Worm (Caenorhabditis elegans): Measurements from ENCODE around the gene nhr-221.
"Not testable (repeated sequence)": the region's sequence is repeated elsewhere in the genome, so short reads cannot be mapped to it uniquely, and the experiment has no call there.

The nhr-221 gene

ce11 chrV:3509878-3510277 is 25.3 kb downstream of the nhr-221 start, which contains the start of gene str-228:
Gene str-228, plus strand, starts transcription at chrV:3510178.
- TF ChIP-seq dsc-1 (tag; optimal IDR thresholded peaks at IDR 0.05) (no peak), unc-62 (GFP tag; optimal IDR thresholded peaks at IDR 0.05) (no peak), ceh-63 (GFP tag; optimal IDR thresholded peaks at IDR 0.05) (no peak), sup-37 (GFP tag; optimal IDR thresholded peaks at IDR 0.05) (no peak), nhr-71 (tag; optimal IDR thresholded peaks at IDR 0.05) (no peak), C04F5.9 (tag; optimal IDR thresholded peaks at IDR 0.05) (no peak), nhr-237 (tag; optimal IDR thresholded peaks at IDR 0.05) (no peak), zag-1 (tag; optimal IDR thresholded peaks at IDR 0.05) (no peak), lin-35 (GFP tag; optimal IDR thresholded peaks at IDR 0.05) (no peak), elt-2 (tag; optimal IDR thresholded peaks at IDR 0.05) (no peak), ets-5 (GFP tag; IDR thresholded peaks at IDR 0.05) (no peak)

- TF ChIP-seq dpl-1 (GFP tag; optimal IDR thresholded peaks at IDR 0.05) (no peak), xbp-1 (tag; optimal IDR thresholded peaks at IDR 0.05) (no peak), ama-1 (optimal IDR thresholded peaks at IDR 0.05) (no peak), ceh-88 (GFP tag; IDR thresholded peaks at IDR 0.05) (no peak), unc-130 (tag; optimal IDR thresholded peaks at IDR 0.05) (no peak), C34B4.2 (tag; optimal IDR thresholded peaks at IDR 0.05) (no peak), hpl-2 (GFP tag; optimal IDR thresholded peaks at IDR 0.05) (no peak), aly-2 (tag; optimal IDR thresholded peaks at IDR 0.05) (no peak), unc-98 (GFP tag; IDR thresholded peaks at IDR 0.05) (no peak), zip-4 (GFP tag; optimal IDR thresholded peaks at IDR 0.05) (no peak), unc-30 (tag; optimal IDR thresholded peaks at IDR 0.05) (no peak), tbx-2 (tag; optimal IDR thresholded peaks at IDR 0.05) (no peak), fkh-4 (tag; optimal IDR thresholded peaks at IDR 0.05; ENCODE audit: borderline replicate concordance) (no peak), nhr-28 (tag; optimal IDR thresholded peaks at IDR 0.05) (no peak)
These were observed 27.5 kb downstream of the nhr-221 start, which contains the start of gene str-225 for ce11 chrV:3507691-3508090. Gene str-225, plus strand, starts transcription at chrV:3507822.

DNA sequence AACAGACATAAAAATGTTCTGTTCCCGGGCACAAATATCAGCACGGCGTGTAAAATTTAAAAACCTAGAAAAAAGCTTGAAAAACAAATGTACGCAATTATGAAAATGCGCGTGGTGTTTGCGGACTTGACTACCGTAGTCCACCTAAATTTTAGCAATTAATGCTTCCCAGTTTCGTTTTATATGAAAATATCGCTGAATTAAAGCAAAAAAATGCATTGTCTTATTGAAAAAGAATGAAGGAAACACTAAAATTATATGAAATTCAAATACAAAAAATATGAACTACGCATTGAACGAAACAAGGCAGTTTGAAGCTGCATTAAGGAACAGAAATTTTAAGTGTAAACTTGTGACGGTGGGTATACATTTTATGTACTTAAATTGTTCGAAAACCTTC is 28.9 kb downstream of the nhr-221 start, which contains the start of gene ugt-64:
Gene ugt-64, minus strand, starts transcription at position 101 of the 400 bp plus-strand sequence.
- not testable (repeated sequence) for TF ChIP-seq mdl-1 (tag; optimal IDR thresholded peaks at IDR 0.05); pag-3 (tag; optimal IDR thresholded peaks at IDR 0.05; ENCODE audit: borderline replicate concordance, insufficient read depth); C16A3.4 (tag; optimal IDR thresholded peaks at IDR 0.05)

- TF ChIP-seq dsc-1 (tag; optimal IDR thresholded peaks at IDR 0.05) (no peak), efl-3 (GFP tag; optimal IDR thresholded peaks at IDR 0.05) (no peak), hpl-2 (GFP tag; optimal IDR thresholded peaks at IDR 0.05) (no peak), pag-3 (tag; optimal IDR thresholded peaks at IDR 0.05; ENCODE audit: borderline replicate concordance, insufficient read depth) (no peak), lin-15B (tag; optimal IDR thresholded peaks at IDR 0.05) (no peak), nhr-90 (tag; optimal IDR thresholded peaks at IDR 0.05; ENCODE audit: poor library complexity) (peak; percentile 28), nhr-71 (tag; optimal IDR thresholded peaks at IDR 0.05) (no peak), ztf-11 (tag; optimal IDR thresholded peaks at IDR 0.05) (no peak), xbp-1 (tag; optimal IDR thresholded peaks at IDR 0.05) (no peak), ceh-90 (tag; optimal IDR thresholded peaks at IDR 0.05) (no peak), egl-27 (tag; optimal IDR thresholded peaks at IDR 0.05) (no peak), ama-1 (optimal IDR thresholded peaks at IDR 0.05) (no peak), mef-2 (tag; optimal IDR thresholded peaks at IDR 0.05) (no peak), ceh-88 (GFP tag; IDR thresholded peaks at IDR 0.05) (no peak), sup-37 (GFP tag; optimal IDR thresholded peaks at IDR 0.05) (no peak), ets-5 (GFP tag; IDR thresholded peaks at IDR 0.05) (no peak), unc-62 (GFP tag; optimal IDR thresholded peaks at IDR 0.05) (no peak), ces-1 (GFP tag; optimal IDR thresholded peaks at IDR 0.05) (no peak), nhr-76 (tag; optimal IDR thresholded peaks at IDR 0.05) (no peak), zip-4 (GFP tag; optimal IDR thresholded peaks at IDR 0.05) (no peak), tlp-1 (tag; optimal IDR thresholded peaks at IDR 0.05) (peak; percentile 48), nhr-11 (tag; optimal IDR thresholded peaks at IDR 0.05) (no peak), mdl-1 (tag; optimal IDR thresholded peaks at IDR 0.05) (no peak), lsy-2 (tag; optimal IDR thresholded peaks at IDR 0.05) (no peak), fkh-4 (tag; optimal IDR thresholded peaks at IDR 0.05; ENCODE audit: borderline replicate concordance) (no peak), pax-3 (tag; optimal IDR thresholded peaks at IDR 0.05) (no peak), nhr-20 (tag; optimal IDR thresholded peaks at IDR 0.05) (peak; percentile 84), nhr-84 (tag; optimal IDR thresholded peaks at IDR 0.05) (no peak), ceh-8 (GFP tag; optimal IDR thresholded peaks at IDR 0.05) (no peak), vab-15 (tag; optimal IDR thresholded peaks at IDR 0.05) (no peak), nhr-237 (tag; optimal IDR thresholded peaks at IDR 0.05) (no peak)
These were observed 29.4 kb downstream of the nhr-221 start for ce11 chrV:3505745-3506144.
